Fruit fly (Drosophila melanogaster) Kc167 (cell line): ENCODE measurements around the gene Set8.

Source experiments
- Myc ChIP-seq: fragments of >200 bp; optimal IDR thresholded peaks from 2 replicates; lab custom pipeline; 2017; ENCODE audit warnings: missing external identifiers
- Sin3A ChIP-seq: fragments of >200 bp; optimal IDR thresholded peaks from 2 replicates; lab custom pipeline; 2018; ENCODE audit warnings: missing external identifiers
- h ChIP-seq: fragments of >200 bp; optimal IDR thresholded peaks from 3 replicates; lab custom pipeline; 2018; ENCODE audit warnings: missing external identifiers
- insv ChIP-seq: fragments of >200 bp; optimal IDR thresholded peaks from 3 replicates; lab custom pipeline; 2018; ENCODE audit warnings: missing external identifiers
- psq ChIP-seq: fragments of >200 bp; optimal IDR thresholded peaks from 2 replicates; lab custom pipeline; 2017; ENCODE audit warnings: missing external identifiers
- ttk ChIP-seq: sonication (Bioruptor generic); optimal IDR thresholded peaks from 2 replicates; lab custom pipeline; 2017; ENCODE audit warnings: missing external identifiers

DNA sequence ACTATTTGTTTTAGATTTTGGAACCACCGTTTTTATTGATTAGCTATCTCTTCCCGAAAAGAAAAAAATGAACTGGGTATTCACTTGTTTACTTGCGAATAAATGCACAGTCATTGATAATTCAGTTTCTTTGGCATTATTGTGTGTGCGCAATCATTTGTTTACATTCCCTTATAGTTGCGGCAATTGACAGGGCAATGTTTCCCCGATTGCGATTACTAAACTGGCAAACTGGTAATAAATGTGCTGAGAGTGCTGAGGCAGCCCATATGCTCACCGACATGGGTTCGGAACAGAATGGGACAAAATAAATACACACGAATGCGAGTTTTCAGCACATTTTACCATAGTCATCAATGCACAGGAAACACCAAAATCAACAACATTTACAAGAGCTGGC, 50.1 kb downstream of the Set8 start:
- no peak for TF ChIP-seq insv (lab: Kevin White, UChicago)
- no peak for TF ChIP-seq h (lab: Kevin White, UChicago)
- no peak for TF ChIP-seq Sin3A
- no peak for TF ChIP-seq psq
- TF ChIP-seq Myc (lab: Kevin White, UChicago): no peak
- no peak for TF ChIP-seq ttk (lab: Kevin White, UChicago)
